Fruit fly (Drosophila melanogaster) whole organism, embryonic: ENCODE data around the gene CG34301.
A peak's percentile ranks its signal among the peaks of the same experiment; 100 is the strongest.

Experiments
- Atf6 ChIP-seq: fragments of 200-800 bp; sonication (Bioruptor generic); IDR thresholded peaks from 2 replicates; pipeline ENCODE4 v1.3.6; 2022; ENCODE audit warnings: missing biosample characterization, missing genetic modification characterization
- B-H1 ChIP-seq: fragments of 200-800 bp; sonication (Bioruptor generic); IDR thresholded peaks from 3 replicates; pipeline ENCODE4 v1.3.6; 2022; ENCODE audit warnings: missing biosample characterization, missing genetic modification characterization
- CG10462 ChIP-seq: fragments of 200-800 bp; sonication (Bioruptor generic); optimal IDR thresholded peaks from 2 replicates; lab custom pipeline; 2016; ENCODE audit warnings: missing biosample characterization, missing genetic modification characterization
- CG10543 ChIP-seq: fragments of 200-800 bp; sonication (Bioruptor generic); optimal IDR thresholded peaks from 3 replicates; lab custom pipeline; 2017; ENCODE audit warnings: missing biosample characterization, mild to moderate bottlenecking, missing genetic modification characterization, moderate library complexity
- CG10959 ChIP-seq: fragments of 200-800 bp; sonication (Bioruptor generic); IDR thresholded peaks from 2 replicates; pipeline ENCODE4 v1.3.6; 2022; ENCODE audit warnings: missing biosample characterization, missing genetic modification characterization
- CG10979 ChIP-seq: fragments of 200-800 bp; sonication (Bioruptor generic); optimal IDR thresholded peaks from 2 replicates; lab custom pipeline; 2018; ENCODE audit warnings: missing biosample characterization, mild to moderate bottlenecking, missing genetic modification characterization, moderate library complexity
- CG12236 ChIP-seq: fragments of 200-800 bp; sonication (Bioruptor generic); optimal IDR thresholded peaks from 2 replicates; lab custom pipeline; 2016; ENCODE audit warnings: missing biosample characterization, missing genetic modification characterization
- CG13894 ChIP-seq: fragments of 200-800 bp; sonication (Bioruptor generic); optimal IDR thresholded peaks from 3 replicates; lab custom pipeline; 2018; ENCODE audit warnings: missing biosample characterization, mild to moderate bottlenecking, missing genetic modification characterization, moderate library complexity
- CG14441 ChIP-seq: fragments of 200-800 bp; sonication (Bioruptor generic); IDR thresholded peaks from 2 replicates; pipeline ENCODE4 v1.3.6; 2022; ENCODE audit warnings: missing biosample characterization, missing genetic modification characterization
- CG15514 ChIP-seq: fragments of 200-800 bp; sonication (Bioruptor generic); optimal IDR thresholded peaks from 3 replicates; lab custom pipeline; 2017; ENCODE audit warnings: missing biosample characterization, missing genetic modification characterization, mild to moderate bottlenecking, moderate library complexity, missing genetic modification reagents
- CG18599 ChIP-seq: fragments of 200-800 bp; sonication (Bioruptor generic); optimal IDR thresholded peaks from 3 replicates; lab custom pipeline; 2017; ENCODE audit warnings: missing biosample characterization, missing genetic modification characterization, mild to moderate bottlenecking, moderate library complexity, missing genetic modification reagents
- CG2678 ChIP-seq: fragments of 200-800 bp; sonication (Bioruptor generic); optimal IDR thresholded peaks from 3 replicates; lab custom pipeline; 2019; ENCODE audit warnings: missing biosample characterization, mild to moderate bottlenecking, missing genetic modification characterization, moderate library complexity
- CG30403 ChIP-seq: fragments of 200-800 bp; sonication (Bioruptor generic); optimal IDR thresholded peaks from 3 replicates; lab custom pipeline; 2016; ENCODE audit warnings: missing biosample characterization, missing genetic modification characterization
- CG31441 ChIP-seq: fragments of 200-800 bp; sonication (Bioruptor generic); IDR thresholded peaks from 2 replicates; pipeline ENCODE4 v1.3.6; 2022; ENCODE audit warnings: missing biosample characterization, missing genetic modification characterization
- CG34376 ChIP-seq: fragments of 200-800 bp; sonication (Bioruptor generic); optimal IDR thresholded peaks from 2 replicates; lab custom pipeline; 2018; ENCODE audit warnings: missing biosample characterization, mild to moderate bottlenecking, missing genetic modification characterization
- CG5953 ChIP-seq: fragments of 200-800 bp; sonication (Bioruptor generic); IDR thresholded peaks from 2 replicates; pipeline ENCODE4 v1.3.6; 2022; ENCODE audit warnings: missing biosample characterization, missing genetic modification characterization
- CG7372 ChIP-seq: fragments of 200-800 bp; sonication (Bioruptor generic); IDR thresholded peaks from 2 replicates; pipeline ENCODE4 v1.3.6; 2022; ENCODE audit warnings: missing biosample characterization, missing genetic modification characterization
- CG7963 ChIP-seq: fragments of 200-800 bp; sonication (Bioruptor generic); IDR thresholded peaks from 3 replicates; pipeline ENCODE4 v1.3.6; 2022; ENCODE audit warnings: missing biosample characterization, missing genetic modification characterization; ENCODE audit not compliant: partially characterized antibody
- Camta ChIP-seq: fragments of 200-800 bp; sonication (Bioruptor generic); optimal IDR thresholded peaks from 2 replicates; lab custom pipeline; 2016; ENCODE audit warnings: missing biosample characterization, missing genetic modification characterization
- Dad ChIP-seq: fragments of 200-800 bp; sonication (Bioruptor generic); optimal IDR thresholded peaks from 3 replicates; lab custom pipeline; 2016; ENCODE audit warnings: missing biosample characterization, missing genetic modification characterization
- Dip2 ChIP-seq: fragments of 200-800 bp; sonication (Bioruptor generic); IDR thresholded peaks from 2 replicates; pipeline ENCODE4 v1.3.6; 2022; ENCODE audit warnings: missing biosample characterization, missing genetic modification characterization
- Ets65A ChIP-seq: fragments of 200-800 bp; sonication (Bioruptor generic); peaks from one replicate; lab custom pipeline; 2016; ENCODE audit warnings: missing biosample characterization, missing genetic modification characterization
- Fer2 ChIP-seq: fragments of 200-800 bp; sonication (Bioruptor generic); optimal IDR thresholded peaks from 2 replicates; lab custom pipeline; 2018; ENCODE audit warnings: missing biosample characterization, mild to moderate bottlenecking, missing genetic modification characterization, moderate library complexity
- Hey ChIP-seq: fragments of 200-800 bp; sonication (Bioruptor generic); optimal IDR thresholded peaks from 3 replicates; lab custom pipeline; 2018; ENCODE audit warnings: missing biosample characterization, mild to moderate bottlenecking, missing genetic modification characterization
- Med ChIP-seq: fragments of 200-800 bp; sonication (Bioruptor generic); peaks from one replicate; lab custom pipeline; 2016; ENCODE audit warnings: missing biosample characterization, missing genetic modification characterization, mild to moderate bottlenecking, inconsistent platforms, moderate library complexity
- Side ChIP-seq: fragments of 200-800 bp; sonication (Bioruptor generic); optimal IDR thresholded peaks from 2 replicates; lab custom pipeline; 2016; ENCODE audit warnings: missing biosample characterization, missing genetic modification characterization
- Sox102F ChIP-seq: fragments of 200-800 bp; sonication (Bioruptor generic); optimal IDR thresholded peaks from 2 replicates; lab custom pipeline; 2018; ENCODE audit warnings: missing biosample characterization, mild to moderate bottlenecking, missing genetic modification characterization, moderate library complexity
- ac ChIP-seq: fragments of 200-800 bp; sonication (Bioruptor generic); optimal IDR thresholded peaks from 3 replicates; lab custom pipeline; 2017; ENCODE audit warnings: missing biosample characterization, mild to moderate bottlenecking, missing genetic modification characterization
- ato ChIP-seq: fragments of 200-800 bp; sonication (Bioruptor generic); IDR thresholded peaks from 2 replicates; pipeline ENCODE4 v1.3.6; 2022; ENCODE audit warnings: missing biosample characterization, missing genetic modification characterization; ENCODE audit not compliant: partially characterized antibody
- bbx ChIP-seq: fragments of 200-800 bp; sonication (Bioruptor generic); IDR thresholded peaks from 2 replicates; pipeline ENCODE4 v1.3.6; 2022; ENCODE audit warnings: missing biosample characterization, missing genetic modification characterization; ENCODE audit not compliant: partially characterized antibody
- chif ChIP-seq, 2 experiments: fragments of 200-800 bp; sonication (Bioruptor generic); optimal IDR thresholded peaks; 3 replicates each; lab custom pipeline; 2016; ENCODE audit warnings: missing biosample characterization in 2 of 2, missing genetic modification characterization in 2 of 2
- chinmo ChIP-seq: fragments of 200-800 bp; sonication (Bioruptor generic); IDR thresholded peaks from 4 replicates; pipeline ENCODE4 v1.3.6; 2022; ENCODE audit warnings: missing biosample characterization, missing genetic modification characterization; ENCODE audit not compliant: partially characterized antibody
- crp ChIP-seq, 2 experiments: fragments of 200-800 bp; sonication (Bioruptor generic); optimal IDR thresholded peaks; 2 replicates in 1 of 2; 3 replicates in 1 of 2; lab custom pipeline; 2017; ENCODE audit warnings: missing biosample characterization in 2 of 2, missing genetic modification characterization in 2 of 2, mild to moderate bottlenecking in 1 of 2, moderate library complexity in 1 of 2
- en ChIP-seq: fragments of 200-800 bp; sonication (Bioruptor generic); optimal IDR thresholded peaks from 2 replicates; lab custom pipeline; 2016; ENCODE audit warnings: missing biosample characterization, missing genetic modification characterization
- fd102C ChIP-seq: fragments of 200-800 bp; sonication (Bioruptor generic); optimal IDR thresholded peaks from 2 replicates; lab custom pipeline; 2018; ENCODE audit warnings: missing biosample characterization, mild to moderate bottlenecking, missing genetic modification characterization, moderate library complexity
- gcm2 ChIP-seq: fragments of 200-800 bp; sonication (Bioruptor generic); optimal IDR thresholded peaks from 2 replicates; lab custom pipeline; 2016; ENCODE audit warnings: missing biosample characterization, missing genetic modification characterization
- gem ChIP-seq: fragments of 200-800 bp; sonication (Bioruptor generic); optimal IDR thresholded peaks from 2 replicates; lab custom pipeline; 2019; ENCODE audit warnings: missing biosample characterization, mild to moderate bottlenecking, missing genetic modification characterization, moderate library complexity
- gro ChIP-seq: fragments of 200-800 bp; sonication (Bioruptor generic); optimal IDR thresholded peaks from 2 replicates; lab custom pipeline; 2016; ENCODE audit warnings: missing biosample characterization, missing genetic modification characterization
- gt ChIP-seq: fragments of 200-800 bp; sonication (Bioruptor generic); IDR thresholded peaks from 2 replicates; pipeline ENCODE4 v1.3.6; 2022; ENCODE audit warnings: missing biosample characterization, missing genetic modification characterization
- ham ChIP-seq: fragments of 200-800 bp; sonication (Bioruptor generic); IDR thresholded peaks from 2 replicates; pipeline ENCODE4 v1.3.6; 2022; ENCODE audit warnings: missing biosample characterization, missing genetic modification characterization
- hb ChIP-seq: fragments of 200-800 bp; sonication (Bioruptor generic); IDR thresholded peaks from 3 replicates; pipeline ENCODE4 v1.3.6; 2022; ENCODE audit warnings: missing biosample characterization, missing genetic modification characterization; ENCODE audit not compliant: partially characterized antibody
- ind ChIP-seq: fragments of 200-800 bp; sonication (Bioruptor generic); optimal IDR thresholded peaks from 3 replicates; lab custom pipeline; 2016; ENCODE audit warnings: missing biosample characterization, missing genetic modification characterization
- lilli ChIP-seq: fragments of 200-800 bp; sonication (Bioruptor generic); optimal IDR thresholded peaks from 3 replicates; lab custom pipeline; 2016; ENCODE audit warnings: missing biosample characterization, missing genetic modification characterization
- sug ChIP-seq: fragments of 200-800 bp; optimal IDR thresholded peaks from 2 replicates; lab custom pipeline; 2019; ENCODE audit warnings: missing biosample characterization, mild to moderate bottlenecking, missing genetic modification characterization, moderate library complexity
- toy ChIP-seq: fragments of 200-800 bp; sonication (Bioruptor generic); IDR thresholded peaks from 2 replicates; pipeline ENCODE4 v1.3.6; 2022; ENCODE audit warnings: missing biosample characterization, missing genetic modification characterization
- trem ChIP-seq: fragments of 200-800 bp; optimal IDR thresholded peaks from 3 replicates; lab custom pipeline; 2019; ENCODE audit warnings: missing biosample characterization, mild to moderate bottlenecking, missing genetic modification characterization, moderate library complexity
- twi ChIP-seq: fragments of 200-800 bp; optimal IDR thresholded peaks from 2 replicates; lab custom pipeline; 2019; ENCODE audit warnings: missing biosample characterization, mild to moderate bottlenecking, missing genetic modification characterization, moderate library complexity
- tx ChIP-seq: fragments of 200-800 bp; sonication (Bioruptor generic); optimal IDR thresholded peaks from 2 replicates; lab custom pipeline; 2016; ENCODE audit warnings: missing biosample characterization, missing genetic modification characterization
- vfl ChIP-seq: fragments of 200-800 bp; sonication (Bioruptor generic); optimal IDR thresholded peaks from 2 replicates; lab custom pipeline; 2016; ENCODE audit warnings: missing biosample characterization, missing genetic modification characterization

The CG34301 gene

dm6 chr3R:8813164-8813629 lies 40.0 kb downstream of the CG34301 start, which contains the start of gene CG9837:
CG9837 (minus strand) TSS chr3R:8813579.
- TF ChIP-seq Side (GFP tag; lab: Kevin White, UChicago) (peak; percentile 8), CG13894 (peak; percentile 46), gcm2 (no peak), sug (peak; percentile 8), Camta (GFP tag; lab: Kevin White, UChicago) (no peak), CG15514 (GFP tag; lab: Kevin White, UChicago) (peak; percentile 3), CG10543 (peak; percentile 8), ato (GFP tag; lab: Robert Waterston, UW) (no peak), CG12236 (GFP tag; lab: Kevin White, UChicago) (no peak), CG14441 (GFP tag; lab: Robert Waterston, UW) (no peak), CG10979 (tag; lab: Kevin White, UChicago) (no peak), CG2678 (tag; lab: Kevin White, UChicago) (peak; percentile 55), crp (GFP tag; optimal IDR thresholded peaks at IDR 0.05; lab: Kevin White, UChicago) (no peak), Med (GFP tag; lab: Kevin White, UChicago) (peak; percentile 34), CG5953 (GFP tag; lab: Robert Waterston, UW) (no peak), Sox102F (GFP tag; lab: Kevin White, UChicago) (no peak), vfl (GFP tag; lab: Kevin White, UChicago) (no peak), gro (GFP tag; lab: Kevin White, UChicago) (peak; percentile 9), Dad (GFP tag; lab: Kevin White, UChicago) (no peak), B-H1 (GFP tag; lab: Robert Waterston, UW) (0 out of 3 replicates have a peak, but pooled peaks have one; percentile 3), CG18599 (no peak), Hey (tag; lab: Kevin White, UChicago) (no peak), twi (tag; lab: Kevin White, UChicago) (peak; percentile 15), ac (GFP tag; lab: Kevin White, UChicago) (no peak), CG34376 (GFP tag; lab: Kevin White, UChicago) (peak; percentile 30), Fer2 (tag; lab: Kevin White, UChicago) (peak; percentile 18), trem (tag; lab: Kevin White, UChicago) (no peak), CG10959 (GFP tag; lab: Robert Waterston, UW) (no peak)

DNA sequence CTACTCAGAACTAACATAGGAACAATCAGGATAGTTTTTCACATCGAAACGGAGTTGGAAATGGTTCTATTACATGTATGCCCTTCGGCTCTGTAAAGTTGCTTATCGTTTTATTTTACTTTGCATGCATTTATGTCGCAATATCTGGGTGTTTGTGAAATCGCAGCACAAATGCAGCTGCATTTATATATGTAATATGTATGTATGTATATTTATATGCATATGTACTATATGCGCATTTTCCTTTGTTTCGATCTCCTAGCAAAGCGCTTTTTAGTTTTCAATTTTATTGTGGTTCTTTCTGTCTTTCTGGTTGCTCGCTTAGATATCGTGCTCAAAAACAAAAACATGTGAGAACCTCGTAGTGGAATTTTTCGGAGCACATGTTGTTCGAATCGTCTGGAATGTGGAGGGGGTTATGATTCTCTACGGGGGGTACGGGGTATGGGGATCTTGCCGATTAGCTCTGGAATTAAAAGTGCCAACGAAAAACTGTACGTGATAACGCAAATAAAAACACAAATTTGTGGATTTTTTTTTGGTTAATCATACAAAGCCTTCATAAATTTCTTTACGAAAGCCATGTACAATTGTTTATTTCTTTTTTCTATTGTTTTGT lies 40.9 kb downstream of the CG34301 start:
- no peak for TF ChIP-seq CG30403
- no peak for TF ChIP-seq ind (GFP tag; lab: Kevin White, UChicago)
- TF ChIP-seq CG7372 (GFP tag; lab: Robert Waterston, UW): no peak
- no peak for TF ChIP-seq toy (GFP tag; lab: Robert Waterston, UW)
- TF ChIP-seq CG10462: no peak
- no peak for TF ChIP-seq chif (GFP tag; optimal IDR thresholded peaks at IDR 0.05; lab: Kevin White, UChicago)
- no peak for TF ChIP-seq gem (tag; lab: Kevin White, UChicago)
- TF ChIP-seq chinmo (GFP tag; lab: Robert Waterston, UW): 0 out of 4 replicates have a peak, but pooled peaks have one; percentile 4
- TF ChIP-seq gt: no peak
- no peak for TF ChIP-seq CG7963
- TF ChIP-seq CG10543: peak; percentile 81
- TF ChIP-seq Dip2 (GFP tag; lab: Robert Waterston, UW): no peak
- no peak for TF ChIP-seq CG5953 (GFP tag; lab: Robert Waterston, UW)
- no peak for TF ChIP-seq bbx (GFP tag; lab: Robert Waterston, UW)
- no peak for TF ChIP-seq hb (GFP tag; lab: Robert Waterston, UW)
- no peak for TF ChIP-seq CG31441 (GFP tag; lab: Robert Waterston, UW)
- TF ChIP-seq en (GFP tag; lab: Kevin White, UChicago): no peak
- TF ChIP-seq Ets65A (GFP tag; lab: Kevin White, UChicago): no peak
- TF ChIP-seq ham (GFP tag; lab: Robert Waterston, UW): no peak
- TF ChIP-seq tx (GFP tag; lab: Kevin White, UChicago): no peak
- TF ChIP-seq Atf6 (GFP tag; lab: Robert Waterston, UW): peak; percentile 49
- no peak for TF ChIP-seq Fer2 (tag; lab: Kevin White, UChicago)
- no peak for TF ChIP-seq lilli (GFP tag; lab: Kevin White, UChicago)
- no peak for TF ChIP-seq fd102C (GFP tag; lab: Kevin White, UChicago)
